Fruit fly (Drosophila melanogaster) whole organism, wandering third instar larva: ENCODE data around the gene CG6678.

ENCODE experiments used
- Abd-B ChIP-seq: fragments of >200 bp; optimal IDR thresholded peaks from 2 replicates; lab custom pipeline; 2017; ENCODE audit warnings: missing biosample characterization, missing genetic modification characterization
- CG32264 ChIP-seq: fragments of 200-800 bp; sonication (Bioruptor generic); optimal IDR thresholded peaks from 2 replicates; lab custom pipeline; 2016; ENCODE audit warnings: missing biosample characterization, missing genetic modification characterization
- CG9705 ChIP-seq: fragments of 200-800 bp; sonication (Bioruptor generic); optimal IDR thresholded peaks from 2 replicates; lab custom pipeline; 2018; ENCODE audit warnings: missing biosample characterization, mild to moderate bottlenecking, missing genetic modification characterization
- CrebA ChIP-seq: fragments of 200-800 bp; sonication (Bioruptor generic); optimal IDR thresholded peaks from 2 replicates; lab custom pipeline; 2016; ENCODE audit warnings: missing biosample characterization, mild to moderate bottlenecking, missing genetic modification characterization, borderline replicate concordance
- Dfd ChIP-seq: fragments of >200 bp; optimal IDR thresholded peaks from 2 replicates; lab custom pipeline; 2017; ENCODE audit warnings: missing biosample characterization, missing genetic modification characterization
- Dif ChIP-seq: fragments of 200-275, 200-300 bp; sonication (Bioruptor generic); optimal IDR thresholded peaks from 2 replicates; lab custom pipeline; 2018; ENCODE audit warnings: missing biosample characterization, missing genetic modification characterization; ENCODE audit not compliant: partially characterized antibody
- GATAd ChIP-seq: sonication (Bioruptor generic); optimal IDR thresholded peaks from 2 replicates; lab custom pipeline; 2016; ENCODE audit warnings: missing biosample characterization, missing genetic modification characterization
- HLH106 ChIP-seq: fragments of 200-800 bp; optimal IDR thresholded peaks from 3 replicates; lab custom pipeline; 2019; ENCODE audit warnings: missing biosample characterization, mild to moderate bottlenecking, missing genetic modification characterization, moderate library complexity
- Hnf4 ChIP-seq: fragments of 200-800 bp; sonication (Bioruptor generic); optimal IDR thresholded peaks from 2 replicates; lab custom pipeline; 2016; ENCODE audit warnings: missing biosample characterization, mild to moderate bottlenecking, missing genetic modification characterization
- Hr78 ChIP-seq: fragments of >200 bp; optimal IDR thresholded peaks from 2 replicates; lab custom pipeline; 2017; ENCODE audit warnings: missing biosample characterization, missing genetic modification characterization
- Hr83 ChIP-seq: fragments of 200-300 bp; sonication (Bioruptor generic); optimal IDR thresholded peaks from 2 replicates; lab custom pipeline; 2016; ENCODE audit warnings: missing biosample characterization, mild to moderate bottlenecking, missing genetic modification characterization, moderate library complexity; ENCODE audit not compliant: poor library complexity, severe bottlenecking
- Jra ChIP-seq: sonication (Bioruptor generic); optimal IDR thresholded peaks from 2 replicates; lab custom pipeline; 2016; ENCODE audit warnings: missing biosample characterization, missing genetic modification characterization
- Mio ChIP-seq: sonication (Bioruptor generic); optimal IDR thresholded peaks from 2 replicates; lab custom pipeline; 2016; ENCODE audit warnings: missing biosample characterization, missing genetic modification characterization
- Myc ChIP-seq: fragments of >200 bp; optimal IDR thresholded peaks from 2 replicates; lab custom pipeline; 2017
- N ChIP-seq: fragments of >200 bp; optimal IDR thresholded peaks from 2 replicates; lab custom pipeline; 2018; ENCODE audit warnings: missing biosample characterization, missing external identifiers, missing genetic modification characterization
- OdsH ChIP-seq: fragments of 200-800 bp; sonication (Bioruptor generic); optimal IDR thresholded peaks from 2 replicates; lab custom pipeline; 2016; ENCODE audit warnings: missing biosample characterization, mild to moderate bottlenecking, missing genetic modification characterization
- Rel ChIP-seq, 2 experiments: fragments of 200-800 bp; sonication (Bioruptor generic) in 1 of 2; optimal IDR thresholded peaks; 2 replicates in 1 of 2; 3 replicates in 1 of 2; lab custom pipeline; 2016 to 2019; ENCODE audit warnings: mild to moderate bottlenecking in 2 of 2, missing biosample characterization in 2 of 2, missing genetic modification characterization in 2 of 2, moderate library complexity in 1 of 2
- Sp1 ChIP-seq: fragments of 200-800 bp; sonication (Bioruptor generic); optimal IDR thresholded peaks from 3 replicates; lab custom pipeline; 2019; ENCODE audit warnings: missing biosample characterization, mild to moderate bottlenecking, missing genetic modification characterization, moderate library complexity
- Vsx2 ChIP-seq: fragments of 200-300, 225-300 bp; sonication (Bioruptor generic); optimal IDR thresholded peaks from 2 replicates; lab custom pipeline; 2018; ENCODE audit warnings: missing biosample characterization, missing genetic modification characterization; ENCODE audit not compliant: partially characterized antibody
- br ChIP-seq: fragments of 200-800 bp; sonication (Bioruptor generic); optimal IDR thresholded peaks from 2 replicates; lab custom pipeline; 2016; ENCODE audit warnings: missing biosample characterization, missing genetic modification characterization
- brk ChIP-seq: fragments of 200-800 bp; sonication (Bioruptor generic); optimal IDR thresholded peaks from 2 replicates; lab custom pipeline; 2016; ENCODE audit warnings: missing biosample characterization, mild to moderate bottlenecking, missing genetic modification characterization
- dl ChIP-seq, 2 experiments: fragments of 175-275, 200-275 bp in 1 of 2; fragments of 200-275 bp in 1 of 2; sonication (Bioruptor generic); optimal IDR thresholded peaks; lab custom pipeline; 2018; ENCODE audit warnings: mild to moderate bottlenecking in 2 of 2, missing biosample characterization in 2 of 2, missing genetic modification characterization in 2 of 2, moderate library complexity in 2 of 2; ENCODE audit not compliant: partially characterized antibody in 2 of 2, insufficient read depth in 1 of 2
- dmrt93B ChIP-seq: fragments of 200-800 bp; sonication (Bioruptor generic); optimal IDR thresholded peaks from 2 replicates; lab custom pipeline; 2018; ENCODE audit warnings: missing biosample characterization, mild to moderate bottlenecking, missing genetic modification characterization
- dsf ChIP-seq: sonication (Bioruptor generic); optimal IDR thresholded peaks from 2 replicates; lab custom pipeline; 2016; ENCODE audit warnings: missing biosample characterization, missing genetic modification characterization, borderline replicate concordance
- ey ChIP-seq: fragments of 200-800 bp; sonication (Bioruptor generic); optimal IDR thresholded peaks from 2 replicates; lab custom pipeline; 2016; ENCODE audit warnings: missing biosample characterization, missing genetic modification characterization
- foxo ChIP-seq, 2 experiments: fragments of 200-800 bp; sonication (Bioruptor generic); optimal IDR thresholded peaks; 2 replicates in 1 of 2; 3 replicates in 1 of 2; lab custom pipeline; 2016 to 2017; ENCODE audit warnings: missing biosample characterization in 2 of 2, missing genetic modification characterization in 2 of 2
- fru ChIP-seq: fragments of 200-800 bp; sonication (Bioruptor generic); optimal IDR thresholded peaks from 3 replicates; lab custom pipeline; 2016; ENCODE audit warnings: missing biosample characterization, mild to moderate bottlenecking, missing genetic modification characterization
- h ChIP-seq: fragments of 200-800 bp; sonication (Bioruptor generic); optimal IDR thresholded peaks from 3 replicates; lab custom pipeline; 2016; ENCODE audit warnings: missing biosample characterization, mild to moderate bottlenecking, missing genetic modification characterization
- jim ChIP-seq: fragments of 175-275, 200-325 bp; sonication (Bioruptor generic); optimal IDR thresholded peaks from 2 replicates; lab custom pipeline; 2016; ENCODE audit warnings: missing biosample characterization, mild to moderate bottlenecking, missing genetic modification characterization
- lola ChIP-seq: fragments of >200 bp; optimal IDR thresholded peaks from 2 replicates; lab custom pipeline; 2017; ENCODE audit warnings: missing biosample characterization, missing genetic modification characterization
- pan ChIP-seq: fragments of >200 bp; optimal IDR thresholded peaks from 2 replicates; lab custom pipeline; 2017
- psq ChIP-seq: fragments of 200-800 bp; sonication (Bioruptor generic); optimal IDR thresholded peaks from 3 replicates; lab custom pipeline; 2017; ENCODE audit warnings: missing biosample characterization, mild to moderate bottlenecking, missing genetic modification characterization, moderate library complexity
- rgr ChIP-seq: fragments of 200-800 bp; sonication (Bioruptor generic); optimal IDR thresholded peaks from 3 replicates; lab custom pipeline; 2016; ENCODE audit warnings: missing biosample characterization, mild to moderate bottlenecking, missing genetic modification characterization
- sage ChIP-seq: fragments of 200-800 bp; sonication (Bioruptor generic); optimal IDR thresholded peaks from 2 replicates; lab custom pipeline; 2016; ENCODE audit warnings: missing biosample characterization, mild to moderate bottlenecking, missing genetic modification characterization
- sv ChIP-seq: fragments of 200-800 bp; sonication (Bioruptor generic); optimal IDR thresholded peaks from 3 replicates; lab custom pipeline; 2016; ENCODE audit warnings: missing biosample characterization, missing genetic modification characterization
- tai ChIP-seq: sonication (Bioruptor generic); optimal IDR thresholded peaks from 2 replicates; lab custom pipeline; 2016; ENCODE audit warnings: missing biosample characterization, missing genetic modification characterization
- usp ChIP-seq: fragments of >200 bp; optimal IDR thresholded peaks from 2 replicates; lab custom pipeline; 2017; ENCODE audit warnings: missing biosample characterization, missing genetic modification characterization
- woc ChIP-seq: sonication (Bioruptor generic); optimal IDR thresholded peaks from 2 replicates; lab custom pipeline; 2016; ENCODE audit warnings: missing biosample characterization, mild to moderate bottlenecking, missing genetic modification characterization

CG6678 gene

DNA sequence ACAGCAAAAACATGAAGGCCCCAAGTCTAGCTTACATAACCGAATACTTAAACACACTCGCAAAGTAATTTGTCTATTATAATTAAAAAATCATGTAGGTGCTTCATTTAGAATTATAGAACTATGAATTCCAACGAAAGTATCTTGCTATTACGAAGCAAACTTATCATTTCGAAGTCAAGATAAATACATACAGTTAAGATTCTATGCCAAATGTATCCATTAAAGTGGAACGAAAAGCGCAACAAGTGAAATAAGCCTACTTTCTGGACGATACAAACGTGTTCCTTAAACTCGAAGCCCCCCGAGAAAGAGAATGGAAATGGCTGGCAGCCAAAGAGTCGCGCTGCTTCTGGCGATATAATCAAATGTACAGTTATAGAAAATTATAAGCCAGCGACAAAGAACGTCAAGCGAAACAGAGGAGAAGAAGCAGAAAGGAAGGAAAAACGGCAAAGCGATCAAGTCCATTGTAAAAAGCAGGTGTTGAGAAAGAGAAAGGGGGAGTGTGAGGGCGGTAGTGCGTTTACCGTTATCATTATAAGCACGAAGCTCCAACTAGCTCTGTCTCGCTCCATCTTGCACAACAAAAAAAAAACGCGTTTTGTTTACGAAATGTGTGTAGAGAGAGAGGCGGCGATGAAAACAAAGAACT, 34.1 kb upstream of the CG6678 start:
- TF ChIP-seq OdsH (GFP tag; lab: Kevin White, UChicago), result peak; percentile 7
- peak; percentile 2 for TF ChIP-seq Hr83 (GFP tag; lab: Kevin White, UChicago)
- TF ChIP-seq Rel (GFP tag; optimal IDR thresholded peaks at IDR 0.05; lab: Kevin White, UChicago), result no peak
- peak; percentile 10 for TF ChIP-seq Rel (tag; optimal IDR thresholded peaks at IDR 0.05; lab: Kevin White, UChicago)
- peak; percentile 9 for TF ChIP-seq fru (GFP tag; lab: Kevin White, UChicago)
- peak; percentile 22 for TF ChIP-seq rgr (GFP tag; lab: Kevin White, UChicago)
- TF ChIP-seq pan (lab: Kevin White, UChicago), result no peak
- no peak for TF ChIP-seq tai (GFP tag; lab: Kevin White, UChicago)
- TF ChIP-seq Abd-B (GFP tag; lab: Kevin White, UChicago), result no peak
- no peak for TF ChIP-seq GATAd (GFP tag; lab: Kevin White, UChicago)
- no peak for TF ChIP-seq Hr78 (GFP tag; lab: Kevin White, UChicago)
- peak; percentile 75 for TF ChIP-seq psq

DNA sequence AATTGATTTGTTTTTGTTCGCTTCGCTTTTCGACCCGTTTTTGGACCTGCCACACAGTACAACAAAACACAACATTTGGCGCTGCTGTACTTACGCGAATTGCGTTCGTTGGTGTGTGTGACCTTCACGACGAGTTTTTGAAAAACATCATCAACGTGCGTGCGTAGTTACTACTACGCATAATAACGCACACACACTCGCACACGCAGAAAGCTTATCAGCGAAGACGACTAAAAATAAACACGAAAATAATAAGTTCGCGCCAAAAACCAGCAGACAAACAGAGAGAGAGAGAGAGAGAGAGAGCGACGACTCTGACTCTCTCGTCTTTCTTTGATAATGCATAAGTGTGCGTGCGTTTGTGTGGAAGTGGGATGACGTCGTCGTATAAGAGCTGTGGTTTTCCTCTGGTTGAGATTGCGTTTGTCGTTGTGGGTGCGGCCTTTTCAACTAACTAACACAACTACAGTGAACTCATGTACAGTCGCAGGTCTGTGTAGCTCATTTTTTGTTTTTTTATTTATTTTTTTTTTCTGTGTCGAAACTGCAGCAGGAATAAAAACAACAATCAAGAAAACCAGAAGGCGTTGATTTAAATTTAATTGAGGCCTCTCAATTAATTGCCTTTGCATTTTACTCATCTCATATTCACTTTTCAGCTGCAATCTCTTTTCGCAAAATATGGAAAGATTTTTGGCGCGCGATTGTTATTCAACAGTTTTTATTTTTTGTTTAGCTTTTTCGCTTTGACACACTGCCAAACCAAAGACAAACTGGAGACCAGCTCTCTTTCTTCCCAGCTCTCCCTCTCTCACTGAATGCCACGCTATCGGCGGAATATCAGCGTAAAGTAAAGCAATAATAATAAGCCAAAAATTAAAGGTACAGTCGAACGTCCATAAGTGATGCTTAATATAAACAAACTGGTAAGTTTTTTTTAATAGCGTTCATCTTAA, 32.9 kb upstream of the CG6678 start:
- TF ChIP-seq CrebA, result peak; percentile 93
- TF ChIP-seq jim, result peak; percentile 56
- TF ChIP-seq GATAd (GFP tag; lab: Kevin White, UChicago), result no peak
- TF ChIP-seq rgr (GFP tag; lab: Kevin White, UChicago), result peak; percentile 24
- peak; percentile 86 for TF ChIP-seq brk (GFP tag; lab: Kevin White, UChicago)
- no peak for TF ChIP-seq Dfd (GFP tag; lab: Kevin White, UChicago)
- no peak for TF ChIP-seq Hr78 (GFP tag; lab: Kevin White, UChicago)
- peak; percentile 61 for TF ChIP-seq Jra (GFP tag; lab: Kevin White, UChicago)
- TF ChIP-seq OdsH (GFP tag; lab: Kevin White, UChicago), result no peak
- TF ChIP-seq ey (GFP tag; lab: Kevin White, UChicago), result no peak
- peak; percentile 48 for TF ChIP-seq N (GFP tag; lab: Kevin White, UChicago)
- TF ChIP-seq psq, result peak; percentile 84
- TF ChIP-seq Hnf4 (GFP tag; lab: Kevin White, UChicago), result peak; percentile 1
- TF ChIP-seq Hr83 (GFP tag; lab: Kevin White, UChicago), result peak; percentile 91
- TF ChIP-seq foxo (GFP tag; optimal IDR thresholded peaks at IDR 0.05; lab: Kevin White, UChicago), result peak; percentile 31 to 64
- peak; percentile 91 for TF ChIP-seq Rel (GFP tag; optimal IDR thresholded peaks at IDR 0.05; lab: Kevin White, UChicago)
- no peak for TF ChIP-seq Rel (tag; optimal IDR thresholded peaks at IDR 0.05; lab: Kevin White, UChicago)
- TF ChIP-seq CG9705 (GFP tag; lab: Kevin White, UChicago), result no peak
- TF ChIP-seq Dif (GFP tag; lab: Kevin White, UChicago), result peak; percentile 94
- no peak for TF ChIP-seq Abd-B (GFP tag; lab: Kevin White, UChicago)
- peak; percentile 10 for TF ChIP-seq br (GFP tag; lab: Kevin White, UChicago)
- peak; percentile 76 for TF ChIP-seq sage
- no peak for TF ChIP-seq pan (lab: Kevin White, UChicago)
- no peak for TF ChIP-seq HLH106 (tag; lab: Kevin White, UChicago)
- TF ChIP-seq usp, result no peak
- TF ChIP-seq woc (GFP tag; lab: Kevin White, UChicago), result peak; percentile 38
- TF ChIP-seq dsf (GFP tag; lab: Kevin White, UChicago), result no peak
- no peak for TF ChIP-seq lola (GFP tag; lab: Kevin White, UChicago)
- peak; percentile 87 to 88 for TF ChIP-seq dl (GFP tag; optimal IDR thresholded peaks at IDR 0.05; lab: Kevin White, UChicago; ENCODE audit: insufficient read depth in 1 of 2, partially characterized antibody in 2 of 2)
- TF ChIP-seq fru (GFP tag; lab: Kevin White, UChicago), result peak; percentile 41
- peak; percentile 54 for TF ChIP-seq Sp1 (GFP tag; lab: Kevin White, UChicago)
- no peak for TF ChIP-seq dmrt93B (GFP tag; lab: Kevin White, UChicago)
- no peak for TF ChIP-seq sv (GFP tag; lab: Kevin White, UChicago)
- TF ChIP-seq h (GFP tag; lab: Kevin White, UChicago), result peak; percentile 47
- TF ChIP-seq Mio (GFP tag; lab: Kevin White, UChicago), result peak; percentile 9
- TF ChIP-seq CG32264 (GFP tag; lab: Kevin White, UChicago), result peak; percentile 15
- TF ChIP-seq tai (GFP tag; lab: Kevin White, UChicago), result no peak
- no peak for TF ChIP-seq Myc (lab: Kevin White, UChicago)
- TF ChIP-seq Vsx2 (GFP tag; lab: Kevin White, UChicago), result peak; percentile 75
